Worm (Caenorhabditis elegans) whole organism, late embryonic: ENCODE measurements around the gene F59B2.8.
A peak's percentile ranks its signal among the peaks of the same experiment; 100 is the strongest.

ENCODE experiments used
- F13H6.1 ChIP-seq: sonication (generic microtip); optimal IDR thresholded peaks from 2 replicates; lab custom pipeline; 2016; ENCODE audit warnings: missing genetic modification characterization, missing compliant biosample characterization
- K02D7.2 ChIP-seq: sonication (generic microtip); optimal IDR thresholded peaks from 2 replicates; lab custom pipeline; 2017; ENCODE audit warnings: mild to moderate bottlenecking, missing genetic modification characterization, missing compliant biosample characterization
- T23F11.4 ChIP-seq: fragments of 200-800 bp; sonication (Bioruptor generic); optimal IDR thresholded peaks from 2 replicates; lab custom pipeline; 2018; ENCODE audit warnings: mild to moderate bottlenecking, missing genetic modification characterization, missing compliant biosample characterization
- Y22D7AL.16 ChIP-seq: sonication (generic microtip); optimal IDR thresholded peaks from 2 replicates; lab custom pipeline; 2016; ENCODE audit warnings: missing genetic modification characterization, missing compliant biosample characterization
- ama-1 ChIP-seq: fragments of 150-350 bp; optimal IDR thresholded peaks from 2 replicates; lab custom pipeline; 2014
- ceh-14 ChIP-seq: sonication (generic microtip); optimal IDR thresholded peaks from 2 replicates; lab custom pipeline; 2016; ENCODE audit warnings: missing genotype, missing genetic modification characterization, missing compliant biosample characterization
- ceh-2 ChIP-seq: sonication (generic microtip); optimal IDR thresholded peaks from 2 replicates; lab custom pipeline; 2016; ENCODE audit warnings: missing genotype, missing genetic modification characterization, missing compliant biosample characterization
- ceh-31 ChIP-seq: sonication (generic microtip); optimal IDR thresholded peaks from 2 replicates; lab custom pipeline; 2016; ENCODE audit warnings: missing genetic modification characterization, missing compliant biosample characterization
- ceh-34 ChIP-seq: sonication (generic microtip); optimal IDR thresholded peaks from 2 replicates; lab custom pipeline; 2016; ENCODE audit warnings: mild to moderate bottlenecking, missing genetic modification characterization, missing compliant biosample characterization
- ceh-9 ChIP-seq: sonication (generic microtip); optimal IDR thresholded peaks from 2 replicates; lab custom pipeline; 2016; ENCODE audit warnings: mild to moderate bottlenecking, missing genetic modification characterization, inconsistent platforms, missing compliant biosample characterization
- che-1 ChIP-seq: sonication (generic microtip); optimal IDR thresholded peaks from 2 replicates; lab custom pipeline; 2016; ENCODE audit warnings: mild to moderate bottlenecking, missing genetic modification characterization, missing compliant biosample characterization
- dve-1 ChIP-seq: sonication (generic microtip); optimal IDR thresholded peaks from 2 replicates; lab custom pipeline; 2017; ENCODE audit warnings: antibody characterized with exemption, mild to moderate bottlenecking, missing genetic modification characterization, missing compliant biosample characterization
- elt-4 ChIP-seq: sonication (generic microtip); optimal IDR thresholded peaks from 2 replicates; lab custom pipeline; 2016; ENCODE audit warnings: missing genetic modification characterization, missing compliant biosample characterization
- ets-4 ChIP-seq: sonication (generic microtip); optimal IDR thresholded peaks from 2 replicates; lab custom pipeline; 2016; ENCODE audit warnings: missing genetic modification characterization, missing compliant biosample characterization
- eyg-1 ChIP-seq: sonication (generic microtip); optimal IDR thresholded peaks from 2 replicates; lab custom pipeline; 2016; ENCODE audit warnings: missing genotype, missing genetic modification characterization, missing compliant biosample characterization
- fkh-6 ChIP-seq: sonication (generic microtip); optimal IDR thresholded peaks from 2 replicates; lab custom pipeline; 2016; ENCODE audit warnings: missing genetic modification characterization, missing compliant biosample characterization
- hlh-13 ChIP-seq: fragments of 200-800 bp; sonication (Bioruptor generic); optimal IDR thresholded peaks from 2 replicates; lab custom pipeline; 2018; ENCODE audit warnings: mild to moderate bottlenecking, missing genetic modification characterization, missing compliant biosample characterization
- hlh-8 ChIP-seq: sonication (generic microtip); optimal IDR thresholded peaks from 2 replicates; lab custom pipeline; 2016; ENCODE audit warnings: missing genotype, missing genetic modification characterization, missing compliant biosample characterization
- lin-11 ChIP-seq: fragments of 200-800 bp; sonication (Bioruptor generic); optimal IDR thresholded peaks from 2 replicates; lab custom pipeline; 2018; ENCODE audit warnings: mild to moderate bottlenecking, missing genetic modification characterization, missing compliant biosample characterization
- nfya-1 ChIP-seq: sonication (generic microtip); optimal IDR thresholded peaks from 2 replicates; lab custom pipeline; 2017; ENCODE audit warnings: missing genetic modification characterization, mild to moderate bottlenecking, missing compliant biosample characterization, antibody characterized with exemption, moderate library complexity
- nhr-11 ChIP-seq: fragments of 150-350 bp; optimal IDR thresholded peaks from 2 replicates; lab custom pipeline; 2014; ENCODE audit warnings: missing biosample characterization, missing genetic modification characterization
- npax-4 ChIP-seq: sonication (generic microtip); optimal IDR thresholded peaks from 2 replicates; lab custom pipeline; 2016; ENCODE audit warnings: missing genetic modification characterization, missing compliant biosample characterization
- pax-1 ChIP-seq: fragments of 150-350 bp; optimal IDR thresholded peaks from 2 replicates; lab custom pipeline; 2014; ENCODE audit warnings: missing biosample characterization, missing genetic modification characterization
- rnt-1 ChIP-seq: sonication (generic microtip); optimal IDR thresholded peaks from 2 replicates; lab custom pipeline; 2016; ENCODE audit warnings: missing genetic modification characterization, missing compliant biosample characterization
- tbx-2 ChIP-seq: sonication (generic microtip); optimal IDR thresholded peaks from 2 replicates; lab custom pipeline; 2016; ENCODE audit warnings: missing genetic modification characterization, missing compliant biosample characterization
- unc-55 ChIP-seq: sonication (generic microtip); optimal IDR thresholded peaks from 2 replicates; lab custom pipeline; 2017; ENCODE audit warnings: missing biosample characterization, missing genetic modification reagents, missing genetic modification characterization
- zip-5 ChIP-seq: sonication (generic microtip); optimal IDR thresholded peaks from 2 replicates; lab custom pipeline; 2016; ENCODE audit warnings: missing genetic modification characterization, missing compliant biosample characterization
- ztf-16 ChIP-seq: sonication (generic microtip); optimal IDR thresholded peaks from 2 replicates; lab custom pipeline; 2017; ENCODE audit warnings: missing genetic modification characterization, missing compliant biosample characterization

Gene F59B2.8

ce11 chrIII:8971255-8972020 lies 38.6 kb downstream of the F59B2.8 start, which contains the start of the genes eif-3.D and R08D7.4 (continued):
- TF ChIP-seq ceh-34 = peak; percentile 45
- TF ChIP-seq nfya-1 (tag; lab: Kevin White, UChicago) = peak; percentile 58

ce11 chrIII:8967639-8968038 lies 42.4 kb downstream of the F59B2.8 start, which contains the start of the genes bud-13 and rpap-2:
Gene bud-13 (minus strand): TSS chrIII:8967727.
Gene rpap-2 (plus strand): TSS chrIII:8967967.
- TF ChIP-seq hlh-8 = peak; percentile 22
- TF ChIP-seq rnt-1 = no peak
- TF ChIP-seq zip-5 (tag; lab: Kevin White, UChicago) = peak; percentile 15
- no peak for TF ChIP-seq elt-4
- TF ChIP-seq ceh-9 = no peak
- TF ChIP-seq ceh-31 = peak; percentile 46
- TF ChIP-seq ama-1 (lab: Kevin White, UChicago) = no peak
- TF ChIP-seq tbx-2 (tag; lab: Kevin White, UChicago) = peak; percentile 36
- TF ChIP-seq ceh-2 (tag; lab: Kevin White, UChicago) = peak; percentile 8
- no peak for TF ChIP-seq ztf-16 (tag; lab: Kevin White, UChicago)
- TF ChIP-seq, all 69 proteins: peak for 5

ce11 chrIII:8964684-8965283 lies 45.2 kb downstream of the F59B2.8 start:
- peak; percentile 43 for TF ChIP-seq dve-1 (tag; lab: Kevin White, UChicago)
- TF ChIP-seq F13H6.1 = no peak

- no peak for TF ChIP-seq ceh-14 (tag; lab: Kevin White, UChicago)
- no peak for TF ChIP-seq ztf-16 (tag; lab: Kevin White, UChicago)
- no peak for TF ChIP-seq eyg-1 (tag; lab: Kevin White, UChicago)
- TF ChIP-seq hlh-8 = no peak
- no peak for TF ChIP-seq hlh-13 (GFP tag; lab: Kevin White, UChicago)
These were observed 47.5 kb downstream of the F59B2.8 start for ce11 chrIII:8962475-8962874.

- TF ChIP-seq T23F11.4 (GFP tag; lab: Kevin White, UChicago) (no peak), hlh-8 (no peak), lin-11 (no peak), eyg-1 (tag; lab: Kevin White, UChicago) (no peak)
These were observed 48.0 kb downstream of the F59B2.8 start, which contains the start of gene grl-25 for ce11 chrIII:8961993-8962392. Gene grl-25 (plus strand): TSS chrIII:8962293.

ce11 chrIII:8960664-8961063 lies 49.3 kb downstream of the F59B2.8 start, which contains the start of gene ZK643.6:
Gene ZK643.6 (minus strand): TSS chrIII:8960764.
- no peak for TF ChIP-seq unc-55
- TF ChIP-seq fkh-6 (tag; lab: Kevin White, UChicago) = no peak
- TF ChIP-seq ets-4 (tag; lab: Kevin White, UChicago) = no peak
- TF ChIP-seq pax-1 = no peak
- no peak for TF ChIP-seq hlh-8
- TF ChIP-seq npax-4 (tag; lab: Kevin White, UChicago) = no peak
- TF ChIP-seq ama-1 (lab: Kevin White, UChicago) = no peak
- TF ChIP-seq K02D7.2 (tag; lab: Kevin White, UChicago) = no peak
- TF ChIP-seq nhr-11 (tag; lab: Kevin White, UChicago) = no peak
- no peak for TF ChIP-seq zip-5 (tag; lab: Kevin White, UChicago)
- no peak for TF ChIP-seq che-1
- TF ChIP-seq Y22D7AL.16 (tag; lab: Kevin White, UChicago) = no peak
